Worm (Caenorhabditis elegans): ENCODE results near the gene F44E7.3.

F44E7.3 gene

ce11 chrV:5753432-5753831 lies 18.3 kb upstream of the F44E7.3 start, which contains the start of gene pgph-1:
Gene pgph-1 (minus strand): TSS chrV:5753532.
- TF ChIP-seq tab-1 (GFP tag; IDR thresholded peaks at IDR 0.05) (no peak), T22C8.4 (GFP tag; IDR thresholded peaks at IDR 0.05) (no peak), cog-1 (tag; optimal IDR thresholded peaks at IDR 0.05) (no peak), klf-2 (GFP tag; conservative IDR thresholded peaks at IDR 0.05) (no peak), flt-1 (GFP tag; IDR thresholded peaks at IDR 0.05) (no peak), ztf-29 (GFP tag; IDR thresholded peaks at IDR 0.05) (no peak), ztf-23 (GFP tag; IDR thresholded peaks at IDR 0.05) (no peak), ref-1 (GFP tag; conservative IDR thresholded peaks at IDR 0.05) (no peak), med-1 (GFP tag; optimal IDR thresholded peaks at IDR 0.05; ENCODE audit: insufficient read depth) (no peak)

DNA sequence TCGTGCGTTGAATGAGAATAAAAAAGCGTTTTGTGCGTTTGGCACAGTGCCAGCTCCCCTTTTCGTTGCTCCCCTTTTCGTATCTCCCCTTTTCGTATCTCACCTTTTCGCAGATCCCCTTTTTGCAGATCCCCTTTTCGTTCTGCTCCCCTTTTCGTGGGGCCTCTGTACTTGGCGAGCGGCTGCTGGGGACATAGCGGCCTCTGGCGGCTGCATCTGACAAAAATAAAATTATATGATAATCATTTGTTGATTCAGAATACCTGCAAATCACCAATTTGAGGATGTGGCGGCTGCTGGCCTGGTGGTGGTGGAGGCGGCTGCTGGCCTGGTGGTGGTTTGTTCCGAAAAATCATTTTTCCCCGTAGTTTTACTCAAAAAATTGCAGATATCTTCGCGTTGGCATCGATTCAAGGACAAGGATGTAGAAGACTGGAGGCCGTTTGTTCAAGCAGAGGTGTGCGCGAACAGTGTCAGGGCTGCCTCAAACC lies 16.5 kb upstream of the F44E7.3 start, which contains the start of gene K09H11.11:
Gene K09H11.11 (minus strand): TSS at position 51 of the 491 bp plus-strand sequence.
- peak; percentile 42; the same call in 1 of the 2 replicates for TF ChIP-seq ref-1 (GFP tag; conservative IDR thresholded peaks at IDR 0.05)

- TF ChIP-seq cog-1 (tag; optimal IDR thresholded peaks at IDR 0.05) (no peak), ref-1 (GFP tag; conservative IDR thresholded peaks at IDR 0.05) (no peak), flt-1 (GFP tag; IDR thresholded peaks at IDR 0.05) (no peak), ztf-29 (GFP tag; IDR thresholded peaks at IDR 0.05) (no peak), med-1 (GFP tag; optimal IDR thresholded peaks at IDR 0.05; ENCODE audit: insufficient read depth) (no peak), klf-2 (GFP tag; conservative IDR thresholded peaks at IDR 0.05) (no peak), ztf-23 (GFP tag; IDR thresholded peaks at IDR 0.05) (no peak), T22C8.4 (GFP tag; IDR thresholded peaks at IDR 0.05) (no peak), tab-1 (GFP tag; IDR thresholded peaks at IDR 0.05) (no peak)
These were observed 15.6 kb upstream of the F44E7.3 start, which contains the start of gene C53A3.3 for ce11 chrV:5756193-5756592. Gene C53A3.3 (plus strand): TSS chrV:5756493.

DNA sequence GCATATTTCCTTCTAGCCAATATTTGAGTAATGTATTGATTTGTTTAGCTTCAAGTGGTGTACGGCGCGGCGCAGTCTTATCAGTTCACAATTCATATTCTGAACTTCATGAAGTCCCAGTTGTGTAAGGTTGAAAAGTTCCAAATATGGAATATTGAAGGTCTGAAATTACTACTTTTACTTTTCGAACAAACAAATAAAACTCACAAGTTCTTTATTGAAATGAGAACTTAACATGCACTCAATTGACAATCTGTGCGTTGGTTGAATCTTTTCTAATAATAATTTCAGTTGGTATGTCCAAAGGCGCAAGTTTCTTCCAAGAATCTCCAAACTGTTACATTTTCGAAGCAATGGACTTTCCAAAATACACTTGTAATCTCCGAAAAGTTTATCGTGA lies 13.0 kb upstream of the F44E7.3 start, which contains the start of gene C53A3.4:
Gene C53A3.4 (minus strand): TSS at position 101 of the 400 bp plus-strand sequence.
- no peak for TF ChIP-seq T22C8.4 (GFP tag; IDR thresholded peaks at IDR 0.05)
- no peak for TF ChIP-seq flt-1 (GFP tag; IDR thresholded peaks at IDR 0.05)
- TF ChIP-seq cog-1 (tag; optimal IDR thresholded peaks at IDR 0.05), result no peak
- TF ChIP-seq med-1 (GFP tag; optimal IDR thresholded peaks at IDR 0.05; ENCODE audit: insufficient read depth), result no peak
- no peak for TF ChIP-seq ztf-23 (GFP tag; IDR thresholded peaks at IDR 0.05)
- TF ChIP-seq klf-2 (GFP tag; conservative IDR thresholded peaks at IDR 0.05), result no peak

- TF ChIP-seq klf-2 (GFP tag; conservative IDR thresholded peaks at IDR 0.05), result no peak
- TF ChIP-seq ztf-23 (GFP tag; IDR thresholded peaks at IDR 0.05), result no peak
- no peak for TF ChIP-seq flt-1 (GFP tag; IDR thresholded peaks at IDR 0.05)
- TF ChIP-seq med-1 (GFP tag; optimal IDR thresholded peaks at IDR 0.05; ENCODE audit: insufficient read depth), result no peak
- no peak for TF ChIP-seq ref-1 (GFP tag; conservative IDR thresholded peaks at IDR 0.05)
- no peak for TF ChIP-seq tab-1 (GFP tag; IDR thresholded peaks at IDR 0.05)
- TF ChIP-seq cog-1 (tag; optimal IDR thresholded peaks at IDR 0.05), result no peak
- TF ChIP-seq T22C8.4 (GFP tag; IDR thresholded peaks at IDR 0.05), result no peak
- no peak for TF ChIP-seq ztf-29 (GFP tag; IDR thresholded peaks at IDR 0.05)
These were observed 11.6 kb upstream of the F44E7.3 start, which contains the start of gene C53A3.1 for ce11 chrV:5760132-5760531. Gene C53A3.1 (minus strand): TSS chrV:5760232.

DNA sequence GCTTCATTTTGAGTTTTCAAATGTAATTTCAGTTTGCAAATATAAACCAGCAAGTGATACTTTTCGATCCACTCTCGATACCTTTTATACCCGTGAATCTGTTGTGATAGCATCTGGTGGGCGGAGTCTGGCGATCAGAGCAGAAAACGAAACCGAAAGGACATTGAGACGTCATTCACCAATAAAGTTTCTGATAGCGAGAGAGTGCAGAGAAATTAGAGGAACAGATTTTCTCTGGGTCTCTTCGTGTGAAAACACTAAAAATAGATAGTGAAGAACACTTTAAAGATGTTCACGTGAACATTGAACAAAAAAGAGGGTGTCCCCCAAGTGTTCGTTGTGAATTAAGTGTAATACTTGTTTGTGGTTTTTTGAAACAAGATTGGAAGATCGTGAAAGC lies 8.0 kb upstream of the F44E7.3 start, which contains the start of gene pgph-3:
Gene pgph-3 (minus strand): TSS at position 60 of the 400 bp plus-strand sequence.
- no peak for TF ChIP-seq med-1 (GFP tag; optimal IDR thresholded peaks at IDR 0.05; ENCODE audit: insufficient read depth)
- no peak for TF ChIP-seq T22C8.4 (GFP tag; IDR thresholded peaks at IDR 0.05)
- TF ChIP-seq ztf-29 (GFP tag; IDR thresholded peaks at IDR 0.05), result no peak
- no peak for TF ChIP-seq ztf-23 (GFP tag; IDR thresholded peaks at IDR 0.05)
- no peak for TF ChIP-seq tab-1 (GFP tag; IDR thresholded peaks at IDR 0.05)
- no peak for TF ChIP-seq ref-1 (GFP tag; conservative IDR thresholded peaks at IDR 0.05)
- TF ChIP-seq flt-1 (GFP tag; IDR thresholded peaks at IDR 0.05), result no peak
- TF ChIP-seq klf-2 (GFP tag; conservative IDR thresholded peaks at IDR 0.05), result no peak

DNA sequence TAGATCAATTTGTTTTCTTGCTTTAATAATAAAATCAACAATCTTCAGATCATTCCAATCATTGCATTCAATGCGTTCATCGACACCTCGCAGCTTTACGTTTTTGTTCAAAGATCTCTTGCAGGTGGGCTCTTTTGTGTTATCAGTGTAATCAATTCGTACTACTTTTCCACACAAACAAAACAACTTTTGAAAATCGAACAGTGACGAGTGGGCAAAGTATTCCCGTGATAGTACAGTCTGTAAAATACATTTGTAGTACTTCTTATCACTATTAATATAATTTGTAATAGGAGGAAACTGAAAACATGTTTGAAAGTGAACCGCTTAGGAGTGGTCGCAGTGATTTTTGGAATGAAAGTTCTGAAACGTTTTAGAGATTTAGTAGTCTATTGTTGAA lies 6.7 kb upstream of the F44E7.3 start, which contains the start of gene pgph-2:
Gene pgph-2 (plus strand): TSS at position 47 of the 400 bp plus-strand sequence.
- TF ChIP-seq klf-2 (GFP tag; conservative IDR thresholded peaks at IDR 0.05), result no peak
- TF ChIP-seq T22C8.4 (GFP tag; IDR thresholded peaks at IDR 0.05), result no peak
- no peak for TF ChIP-seq ztf-23 (GFP tag; IDR thresholded peaks at IDR 0.05)
- TF ChIP-seq cog-1 (tag; optimal IDR thresholded peaks at IDR 0.05), result no peak
- no peak for TF ChIP-seq ref-1 (GFP tag; conservative IDR thresholded peaks at IDR 0.05)
- TF ChIP-seq med-1 (GFP tag; optimal IDR thresholded peaks at IDR 0.05; ENCODE audit: insufficient read depth), result no peak
- TF ChIP-seq tab-1 (GFP tag; IDR thresholded peaks at IDR 0.05), result no peak
- TF ChIP-seq ztf-29 (GFP tag; IDR thresholded peaks at IDR 0.05), result no peak
- no peak for TF ChIP-seq flt-1 (GFP tag; IDR thresholded peaks at IDR 0.05)

DNA sequence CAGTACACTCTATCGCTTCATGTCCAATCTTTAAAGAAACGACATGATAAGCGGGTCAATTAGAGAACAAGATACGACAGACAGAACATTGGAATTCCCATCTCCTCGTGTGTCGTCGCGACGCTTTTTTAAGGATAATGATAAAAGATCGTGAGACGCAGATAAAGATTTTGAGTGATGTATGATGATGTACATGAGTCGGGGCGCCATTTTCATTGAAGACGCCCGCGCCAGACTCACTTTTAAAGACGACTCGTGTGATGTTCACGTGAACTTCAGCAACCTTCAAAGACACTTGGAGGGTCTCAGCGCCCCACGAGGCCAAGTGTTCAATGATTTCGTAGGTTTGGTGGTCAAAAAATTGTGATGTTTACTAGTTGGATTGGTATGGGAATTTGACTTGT lies 3.5 kb upstream of the F44E7.3 start:
- TF ChIP-seq T22C8.4 (GFP tag; IDR thresholded peaks at IDR 0.05), result no peak
- TF ChIP-seq med-1 (GFP tag; optimal IDR thresholded peaks at IDR 0.05; ENCODE audit: insufficient read depth), result no peak
- TF ChIP-seq ref-1 (GFP tag; conservative IDR thresholded peaks at IDR 0.05), result no peak
- no peak for TF ChIP-seq ztf-29 (GFP tag; IDR thresholded peaks at IDR 0.05)

- TF ChIP-seq cog-1 (tag; optimal IDR thresholded peaks at IDR 0.05), result no peak
- TF ChIP-seq ref-1 (GFP tag; conservative IDR thresholded peaks at IDR 0.05), result no peak
- TF ChIP-seq med-1 (GFP tag; optimal IDR thresholded peaks at IDR 0.05; ENCODE audit: insufficient read depth), result no peak
- TF ChIP-seq tab-1 (GFP tag; IDR thresholded peaks at IDR 0.05), result no peak
- TF ChIP-seq ztf-29 (GFP tag; IDR thresholded peaks at IDR 0.05), result no peak
- TF ChIP-seq klf-2 (GFP tag; conservative IDR thresholded peaks at IDR 0.05), result no peak
- no peak for TF ChIP-seq T22C8.4 (GFP tag; IDR thresholded peaks at IDR 0.05)
- TF ChIP-seq ztf-23 (GFP tag; IDR thresholded peaks at IDR 0.05), result no peak
- TF ChIP-seq flt-1 (GFP tag; IDR thresholded peaks at IDR 0.05), result no peak
These were observed 2.2 kb upstream of the F44E7.3 start for ce11 chrV:5769500-5769899.

ce11 chrV:5769999-5770398 lies 1.7 kb upstream of the F44E7.3 start:
- TF ChIP-seq med-1 (GFP tag; optimal IDR thresholded peaks at IDR 0.05; ENCODE audit: insufficient read depth) (no peak), ref-1 (GFP tag; conservative IDR thresholded peaks at IDR 0.05) (no peak), ztf-29 (GFP tag; IDR thresholded peaks at IDR 0.05) (no peak), tab-1 (GFP tag; IDR thresholded peaks at IDR 0.05) (no peak), T22C8.4 (GFP tag; IDR thresholded peaks at IDR 0.05) (no peak), cog-1 (tag; optimal IDR thresholded peaks at IDR 0.05) (no peak)
